Fruit fly (Drosophila melanogaster): ENCODE data around the gene CG10096.

The CG10096 gene

DNA sequence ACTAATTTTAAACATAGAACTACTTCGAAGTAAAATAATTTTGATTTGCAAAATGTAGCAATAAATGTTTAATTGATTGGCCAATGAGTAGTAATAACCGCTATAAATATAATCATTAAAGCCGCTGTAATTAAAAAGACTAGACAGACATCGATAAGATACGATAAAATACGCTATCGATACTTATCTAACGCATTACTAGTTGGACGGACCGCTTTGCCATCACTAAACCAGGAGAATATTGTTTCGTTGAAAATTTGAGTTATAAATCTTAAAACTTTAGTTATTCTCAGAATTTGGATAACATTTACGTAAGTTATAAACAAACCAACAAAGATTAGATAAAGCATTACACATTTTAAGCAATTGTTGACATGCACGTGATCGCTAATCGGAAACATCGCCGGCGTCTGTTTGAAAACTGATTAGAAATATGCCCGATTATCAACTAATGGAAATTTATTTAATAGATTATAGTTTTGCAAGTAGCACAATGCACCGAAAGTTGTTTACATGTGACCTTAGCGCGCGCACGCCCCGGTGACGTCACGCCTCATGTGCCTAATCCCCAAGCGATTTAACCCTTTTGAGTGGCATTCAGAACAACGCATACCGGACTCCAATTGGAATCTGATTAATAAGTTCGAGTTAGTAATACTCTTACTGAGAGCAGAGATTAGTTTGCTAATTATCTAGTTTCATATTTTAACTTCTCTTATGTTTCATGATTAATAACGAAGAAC, 43.8 kb upstream of the CG10096 start, which contains the start of gene Desat1 (continued):
- no peak for TF ChIP-seq aop (GFP tag; IDR thresholded peaks at IDR 0.05)
- TF ChIP-seq CG1792 (GFP tag; optimal IDR thresholded peaks at IDR 0.05): no peak
- TF ChIP-seq lmd (GFP tag; IDR thresholded peaks at IDR 0.05): no peak
- no peak for TF ChIP-seq odd (GFP tag; optimal IDR thresholded peaks at IDR 0.05)
- no peak for TF ChIP-seq CG6854 (GFP tag; optimal IDR thresholded peaks at IDR 0.05)
- TF ChIP-seq CG2129 (GFP tag; IDR thresholded peaks at IDR 0.05; ENCODE audit: partially characterized antibody): peak; percentile 72
- no peak for TF ChIP-seq CG5953 (GFP tag; IDR thresholded peaks at IDR 0.05)
- no peak for TF ChIP-seq CG12219 (GFP tag; optimal IDR thresholded peaks at IDR 0.05)
- TF ChIP-seq bbx (GFP tag; IDR thresholded peaks at IDR 0.05; ENCODE audit: partially characterized antibody): peak; percentile 96
- no peak for TF ChIP-seq Lim3 (GFP tag; IDR thresholded peaks at IDR 0.05)
- TF ChIP-seq CG7987 (GFP tag; optimal IDR thresholded peaks at IDR 0.05): peak; percentile 80
- TF ChIP-seq mam (GFP tag; optimal IDR thresholded peaks at IDR 0.05): no peak
- TF ChIP-seq CG17361 (GFP tag; IDR thresholded peaks at IDR 0.05): peak; percentile 26; the same call in 1 of the 3 replicates
- TF ChIP-seq jumu (GFP tag; optimal IDR thresholded peaks at IDR 0.05): no peak
- no peak for TF ChIP-seq CG1647 (GFP tag; optimal IDR thresholded peaks at IDR 0.05)
- TF ChIP-seq Mes4 (GFP tag; optimal IDR thresholded peaks at IDR 0.05): no peak
- TF ChIP-seq Hmx (GFP tag; optimal IDR thresholded peaks at IDR 0.05): no peak
- TF ChIP-seq gcm (GFP tag; optimal IDR thresholded peaks at IDR 0.05): peak; percentile 27
- peak; percentile 89 for TF ChIP-seq HLH4C (GFP tag; IDR thresholded peaks at IDR 0.05; ENCODE audit: partially characterized antibody)
- no peak for TF ChIP-seq NK7.1 (GFP tag; optimal IDR thresholded peaks at IDR 0.05)
- no peak for TF ChIP-seq Hsf (GFP tag; optimal IDR thresholded peaks at IDR 0.05)
- no peak for TF ChIP-seq en (GFP tag; optimal IDR thresholded peaks at IDR 0.05)
- no peak for TF ChIP-seq CG4730 (GFP tag; IDR thresholded peaks at IDR 0.05)
- TF ChIP-seq CG31441 (GFP tag; IDR thresholded peaks at IDR 0.05): no peak
- TF ChIP-seq eyg (GFP tag; optimal IDR thresholded peaks at IDR 0.05): no peak
- no peak for TF ChIP-seq CG5245 (GFP tag; optimal IDR thresholded peaks at IDR 0.05)
- no peak for TF ChIP-seq Neu2 (GFP tag; optimal IDR thresholded peaks at IDR 0.05; ENCODE audit: borderline replicate concordance)
- no peak for TF ChIP-seq CG8765 (GFP tag; IDR thresholded peaks at IDR 0.05)
- TF ChIP-seq cas (GFP tag; IDR thresholded peaks at IDR 0.05): no peak
- no peak for TF ChIP-seq CG12155 (GFP tag; optimal IDR thresholded peaks at IDR 0.05)
- no peak for TF ChIP-seq toy (GFP tag; IDR thresholded peaks at IDR 0.05)
- TF ChIP-seq pfk (GFP tag; optimal IDR thresholded peaks at IDR 0.05): no peak
- no peak for TF ChIP-seq pan (optimal IDR thresholded peaks at IDR 0.05)
- no peak for TF ChIP-seq pan (GFP tag; optimal IDR thresholded peaks at IDR 0.05 in 1 of 2, IDR thresholded peaks at IDR 0.05 in 1 of 2)
- TF ChIP-seq h (optimal IDR thresholded peaks at IDR 0.05): no peak
- no peak for TF ChIP-seq caup (GFP tag; optimal IDR thresholded peaks at IDR 0.05; ENCODE audit: severe bottlenecking)
- TF ChIP-seq CG11093 (GFP tag; IDR thresholded peaks at IDR 0.05): no peak
- peak; percentile 55 for TF ChIP-seq YL-1 (GFP tag; optimal IDR thresholded peaks at IDR 0.05)
- no peak for TF ChIP-seq Fer3 (tag; optimal IDR thresholded peaks at IDR 0.05)
- no peak for TF ChIP-seq Adf1 (GFP tag; IDR thresholded peaks at IDR 0.05)
- no peak for TF ChIP-seq CG11723 (GFP tag; optimal IDR thresholded peaks at IDR 0.05)
- TF ChIP-seq Lpt (GFP tag; optimal IDR thresholded peaks at IDR 0.05): no peak
- TF ChIP-seq pnt (GFP tag; optimal IDR thresholded peaks at IDR 0.05): no peak
- peak; percentile 93 for TF ChIP-seq Sry-δ (GFP tag; optimal IDR thresholded peaks at IDR 0.05)
- no peak for TF ChIP-seq repo (GFP tag; optimal IDR thresholded peaks at IDR 0.05)
- TF ChIP-seq trh (GFP tag; optimal IDR thresholded peaks at IDR 0.05): no peak
- no peak for TF ChIP-seq Nf-YA (GFP tag; IDR thresholded peaks at IDR 0.05)
- no peak for TF ChIP-seq CG14441 (GFP tag; IDR thresholded peaks at IDR 0.05)
- TF ChIP-seq CG18619 (GFP tag; optimal IDR thresholded peaks at IDR 0.05): no peak
- peak; percentile 51 for TF ChIP-seq Ets97D (GFP tag; optimal IDR thresholded peaks at IDR 0.05)
- TF ChIP-seq sug (tag; optimal IDR thresholded peaks at IDR 0.05): peak; percentile 22
- TF ChIP-seq Hand (GFP tag; optimal IDR thresholded peaks at IDR 0.05): no peak
